Worm (Caenorhabditis elegans) whole organism, young adult: ENCODE results near the gene hpo-7.

Experiments used
- attf-5 ChIP-seq: fragments of 200-800 bp; sonication (Bioruptor generic); optimal IDR thresholded peaks from 2 replicates; lab custom pipeline; 2018; ENCODE audit warnings: mild to moderate bottlenecking, missing genetic modification characterization, missing compliant biosample characterization
- efl-1 ChIP-seq: fragments of 150-350 bp; optimal IDR thresholded peaks from 2 replicates; lab custom pipeline; 2014; ENCODE audit warnings: missing biosample characterization, missing genetic modification reagents, missing genetic modification characterization

DNA sequence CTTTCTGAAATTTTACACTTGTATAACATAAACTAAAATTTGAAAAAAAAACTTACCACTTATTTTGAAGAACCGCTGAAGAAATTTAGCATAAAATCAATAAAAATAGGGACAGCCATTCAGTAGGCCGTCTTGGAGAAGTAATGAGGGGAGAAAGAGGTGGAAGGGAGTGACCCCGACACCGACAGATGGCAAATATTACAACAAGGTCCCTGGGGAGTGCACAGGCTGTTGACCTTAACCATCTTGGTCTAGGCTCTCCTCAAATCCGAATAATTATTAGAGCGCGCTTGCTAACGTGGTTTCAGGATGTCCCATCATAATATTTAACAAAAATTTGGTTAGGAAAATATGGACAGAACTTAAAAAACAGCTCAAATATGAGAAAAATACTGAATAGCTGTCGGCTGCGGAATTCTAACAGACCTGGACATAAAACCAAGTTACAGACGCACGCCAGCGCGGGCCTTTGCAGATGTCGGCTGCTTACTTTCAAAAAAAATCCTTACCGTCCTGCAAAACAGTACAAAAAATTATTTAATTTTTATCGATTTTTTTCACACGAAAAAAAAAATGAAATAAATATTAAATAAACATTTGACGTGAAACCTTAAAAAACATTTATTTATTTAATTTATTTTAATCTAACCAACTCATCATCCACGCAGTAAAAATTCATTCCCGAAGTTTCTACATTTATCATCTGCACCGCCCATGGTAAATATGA is 40.4 kb downstream of the hpo-7 start, which contains the start of gene T16A1.2:
- no peak for TF ChIP-seq efl-1 (GFP tag; lab: Kevin White, UChicago)
- TF ChIP-seq attf-5 (GFP tag; lab: Kevin White, UChicago): no peak
